Fruit fly (Drosophila melanogaster) whole organism, embryonic: Measurements from ENCODE around the gene CG13659.

Source experiments
- CG6791 ChIP-seq: fragments of 200-800 bp; sonication (Bioruptor generic); IDR thresholded peaks from 3 replicates; pipeline ENCODE4 v1.3.6; 2022; ENCODE audit warnings: missing biosample characterization, missing genetic modification characterization; ENCODE audit not compliant: partially characterized antibody
- CG8478 ChIP-seq: fragments of >200 bp; optimal IDR thresholded peaks from 2 replicates; lab custom pipeline; 2018
- CTCF ChIP-seq: fragments of 200-800 bp; sonication (Bioruptor generic); optimal IDR thresholded peaks from 2 replicates; lab custom pipeline; 2017; ENCODE audit warnings: missing biosample characterization, mild to moderate bottlenecking, missing genetic modification characterization, moderate library complexity
- NK7.1 ChIP-seq: fragments of 200-800 bp; sonication (Bioruptor generic); optimal IDR thresholded peaks from 3 replicates; lab custom pipeline; 2016; ENCODE audit warnings: missing biosample characterization, missing genetic modification characterization
- sob ChIP-seq: fragments of 200-800 bp; sonication (Bioruptor generic); IDR thresholded peaks from 2 replicates; pipeline ENCODE4 v1.3.6; 2022; ENCODE audit warnings: missing biosample characterization, missing genetic modification characterization

- TF ChIP-seq NK7.1 (GFP tag; lab: Kevin White, UChicago) (no peak), sob (no peak), CG8478 (no peak), CTCF (GFP tag; lab: Kevin White, UChicago) (no peak), CG6791 (GFP tag; lab: Robert Waterston, UW) (no peak)
These were observed 10.2 kb downstream of the CG13659 start, which contains the start of gene CG31099 for dm6 chr3R:25310843-25311242.
